Fruit fly (Drosophila melanogaster): ENCODE results near the gene ss.

DNA sequence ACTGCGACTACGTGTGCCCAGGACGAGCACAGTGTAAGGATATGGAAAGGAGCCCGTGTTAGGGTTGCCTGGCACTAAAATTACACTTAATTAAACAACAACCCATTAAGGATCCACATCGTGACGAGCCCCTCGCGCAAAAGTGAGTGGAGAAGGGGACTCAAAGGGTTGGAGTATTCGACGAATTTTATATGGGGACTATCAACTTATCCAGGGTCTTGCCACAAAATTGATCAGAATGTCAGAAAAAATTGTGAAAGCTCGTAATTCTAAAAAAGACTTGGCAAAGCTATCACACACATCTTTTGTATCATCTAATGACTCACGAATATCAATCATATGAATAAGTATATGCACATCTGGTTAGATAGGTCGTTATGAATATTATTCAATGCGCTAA, 26.9 kb upstream of the ss start, which contains the start of gene CG31279:
- TF ChIP-seq pan (optimal IDR thresholded peaks at IDR 0.05) (no peak), psq (optimal IDR thresholded peaks at IDR 0.05) (no peak), Dll (optimal IDR thresholded peaks at IDR 0.05) (no peak), CG8478 (optimal IDR thresholded peaks at IDR 0.05) (no peak)
